Fruit fly (Drosophila melanogaster): ENCODE measurements around the gene kmr.

The kmr gene

dm6 chr3R:13794666-13795055 is 79.7 kb downstream of the kmr start (continued):
- TF ChIP-seq CG2120 (GFP tag; optimal IDR thresholded peaks at IDR 0.05) (no peak), Abd-B (GFP tag; optimal IDR thresholded peaks at IDR 0.05) (no peak), CG9876 (GFP tag; optimal IDR thresholded peaks at IDR 0.05) (no peak), lab (GFP tag; optimal IDR thresholded peaks at IDR 0.05) (no peak), CG10321 (GFP tag; IDR thresholded peaks at IDR 0.05) (peak; percentile 71), CG10366 (GFP tag; IDR thresholded peaks at IDR 0.05) (no peak), CG15011 (GFP tag; optimal IDR thresholded peaks at IDR 0.05) (no peak), BEAF-32 (GFP tag; optimal IDR thresholded peaks at IDR 0.05) (no peak), Trl (optimal IDR thresholded peaks at IDR 0.05) (peak; percentile 89), Trl (GFP tag; optimal IDR thresholded peaks at IDR 0.05) (no peak), CG9437 (GFP tag; optimal IDR thresholded peaks at IDR 0.05) (no peak), pho (GFP tag; optimal IDR thresholded peaks at IDR 0.05) (no peak), cwo (GFP tag; optimal IDR thresholded peaks at IDR 0.05) (no peak), CG1602 (GFP tag; optimal IDR thresholded peaks at IDR 0.05) (no peak), HLH4C (GFP tag; IDR thresholded peaks at IDR 0.05; ENCODE audit: partially characterized antibody) (no peak), D (optimal IDR thresholded peaks at IDR 0.05) (no peak), D (GFP tag; optimal IDR thresholded peaks at IDR 0.05) (no peak), CG6854 (GFP tag; optimal IDR thresholded peaks at IDR 0.05) (no peak), CG7745 (tag; optimal IDR thresholded peaks at IDR 0.05) (no peak), ci (GFP tag; IDR thresholded peaks at IDR 0.05) (0 out of 3 replicates have a peak, but pooled peaks have one; percentile 46), CG14860 (GFP tag; IDR thresholded peaks at IDR 0.05; ENCODE audit: partially characterized antibody) (no peak), gcm (GFP tag; optimal IDR thresholded peaks at IDR 0.05) (no peak), CG8478 (optimal IDR thresholded peaks at IDR 0.05) (peak; percentile 86), Blimp-1 (GFP tag; optimal IDR thresholded peaks at IDR 0.05) (peak; percentile 29), Hr3 (GFP tag; optimal IDR thresholded peaks at IDR 0.05) (no peak), CG5180 (GFP tag; optimal IDR thresholded peaks at IDR 0.05) (peak; percentile 76), CG15479 (GFP tag; optimal IDR thresholded peaks at IDR 0.05) (peak; percentile 48), CG4730 (GFP tag; IDR thresholded peaks at IDR 0.05) (no peak), Stat92E (GFP tag; optimal IDR thresholded peaks at IDR 0.05) (no peak), CG18476 (GFP tag; optimal IDR thresholded peaks at IDR 0.05) (no peak), Ets65A (GFP tag) (no peak), CG11247 (GFP tag; IDR thresholded peaks at IDR 0.05) (no peak), stwl (tag; optimal IDR thresholded peaks at IDR 0.05) (no peak), tgo (GFP tag; IDR thresholded peaks at IDR 0.05) (no peak), Nf-YC (tag; optimal IDR thresholded peaks at IDR 0.05) (peak; percentile 50), fd102C (GFP tag; optimal IDR thresholded peaks at IDR 0.05) (no peak), Asciz (GFP tag; optimal IDR thresholded peaks at IDR 0.05) (no peak), disco-r (GFP tag; optimal IDR thresholded peaks at IDR 0.05) (no peak), CG17829 (tag; optimal IDR thresholded peaks at IDR 0.05) (no peak), tll (GFP tag; optimal IDR thresholded peaks at IDR 0.05) (peak in 1 of 2 experiments; percentile 7), hth (optimal IDR thresholded peaks at IDR 0.05) (no peak), Adf1 (GFP tag; IDR thresholded peaks at IDR 0.05) (no peak), CG8765 (GFP tag; IDR thresholded peaks at IDR 0.05) (no peak), otp (GFP tag; IDR thresholded peaks at IDR 0.05) (0 out of 3 replicates have a peak, but pooled peaks have one; percentile 5)
